Fruit fly (Drosophila melanogaster) whole organism, embryonic: ENCODE measurements around the gene wrd.

Experiments
- Abd-B ChIP-seq: fragments of 200-800 bp; sonication (Bioruptor generic); optimal IDR thresholded peaks from 2 replicates; lab custom pipeline; 2018; ENCODE audit warnings: missing biosample characterization, mild to moderate bottlenecking, missing genetic modification characterization, moderate library complexity
- CG10147 ChIP-seq: fragments of 200-800 bp; sonication (Bioruptor generic); optimal IDR thresholded peaks from 2 replicates; lab custom pipeline; 2019; ENCODE audit warnings: missing biosample characterization, mild to moderate bottlenecking, missing genetic modification characterization, moderate library complexity
- CG10209 ChIP-seq: fragments of 200-800 bp; sonication (Bioruptor generic); optimal IDR thresholded peaks from 3 replicates; lab custom pipeline; 2017; ENCODE audit warnings: missing biosample characterization, mild to moderate bottlenecking, missing genetic modification characterization, missing genetic modification reagents
- CG11504 ChIP-seq: fragments of 200-800 bp; sonication (Bioruptor generic); optimal IDR thresholded peaks from 3 replicates; lab custom pipeline; 2019; ENCODE audit warnings: missing biosample characterization, mild to moderate bottlenecking, missing genetic modification characterization, moderate library complexity
- CG11695 ChIP-seq: fragments of 200-800 bp; sonication (Bioruptor generic); IDR thresholded peaks from 3 replicates; pipeline ENCODE4 v1.3.6; 2022; ENCODE audit warnings: missing biosample characterization, missing genetic modification characterization
- CG12104 ChIP-seq: fragments of 200-800 bp; sonication (Bioruptor generic); optimal IDR thresholded peaks from 3 replicates; lab custom pipeline; 2016; ENCODE audit warnings: missing biosample characterization, missing genetic modification characterization
- CG12299 ChIP-seq: fragments of 200-800 bp; sonication (Bioruptor generic); optimal IDR thresholded peaks from 2 replicates; lab custom pipeline; 2018; ENCODE audit warnings: missing biosample characterization, mild to moderate bottlenecking, missing genetic modification characterization
- CG16815 ChIP-seq: fragments of 200-800 bp; sonication (Bioruptor generic); optimal IDR thresholded peaks from 3 replicates; lab custom pipeline; 2017; ENCODE audit warnings: missing biosample characterization, mild to moderate bottlenecking, missing genetic modification characterization
- CG18619 ChIP-seq: fragments of 200-800 bp; sonication (Bioruptor generic); optimal IDR thresholded peaks from 3 replicates; lab custom pipeline; 2017; ENCODE audit warnings: missing biosample characterization, mild to moderate bottlenecking, missing genetic modification characterization
- CG2116 ChIP-seq: fragments of 200-800 bp; sonication (Bioruptor generic); optimal IDR thresholded peaks from 3 replicates; lab custom pipeline; 2018; ENCODE audit warnings: missing biosample characterization, mild to moderate bottlenecking, missing genetic modification characterization
- CG2202 ChIP-seq: fragments of 200-800 bp; sonication (Bioruptor generic); optimal IDR thresholded peaks from 2 replicates; lab custom pipeline; 2018; ENCODE audit warnings: missing biosample characterization, mild to moderate bottlenecking, missing genetic modification characterization
- CG2889 ChIP-seq: fragments of 200-800 bp; sonication (Bioruptor generic); IDR thresholded peaks from 3 replicates; pipeline ENCODE4 v1.3.6; 2022; ENCODE audit warnings: missing biosample characterization, missing genetic modification characterization
- CG30403 ChIP-seq: fragments of 200-800 bp; sonication (Bioruptor generic); optimal IDR thresholded peaks from 3 replicates; lab custom pipeline; 2016; ENCODE audit warnings: missing biosample characterization, missing genetic modification characterization
- CG32772 ChIP-seq: fragments of 200-800 bp; sonication (Bioruptor generic); IDR thresholded peaks from 2 replicates; pipeline ENCODE4 v1.3.6; 2022; ENCODE audit warnings: missing biosample characterization, missing genetic modification characterization
- CG4404 ChIP-seq: fragments of 200-800 bp; sonication (Bioruptor generic); IDR thresholded peaks from 2 replicates; pipeline ENCODE4 v1.3.6; 2022; ENCODE audit warnings: missing biosample characterization, missing genetic modification characterization
- CG6254 ChIP-seq: fragments of 200-800 bp; sonication (Bioruptor generic); optimal IDR thresholded peaks from 3 replicates; lab custom pipeline; 2017; ENCODE audit warnings: mild to moderate bottlenecking, missing biosample characterization, missing genetic modification reagents, missing genetic modification characterization
- CG6272 ChIP-seq: fragments of 200-800 bp; sonication (Bioruptor generic); IDR thresholded peaks from 2 replicates; pipeline ENCODE4 v1.3.6; 2022; ENCODE audit warnings: missing biosample characterization, missing genetic modification characterization
- CG6683 ChIP-seq: fragments of 200-800 bp; sonication (Bioruptor generic); optimal IDR thresholded peaks from 2 replicates; lab custom pipeline; 2017; ENCODE audit warnings: missing biosample characterization, mild to moderate bottlenecking, missing genetic modification characterization, missing genetic modification reagents
- CG7357 ChIP-seq: fragments of 200-800 bp; sonication (Bioruptor generic); IDR thresholded peaks from 3 replicates; pipeline ENCODE4 v1.3.6; 2022; ENCODE audit warnings: missing biosample characterization, missing genetic modification characterization
- CG8281 ChIP-seq: fragments of 200-800 bp; sonication (Bioruptor generic); optimal IDR thresholded peaks from 2 replicates; lab custom pipeline; 2018; ENCODE audit warnings: missing biosample characterization, mild to moderate bottlenecking, missing genetic modification characterization, moderate library complexity
- CG8944 ChIP-seq: fragments of 200-800 bp; sonication (Bioruptor generic); optimal IDR thresholded peaks from 3 replicates; lab custom pipeline; 2016; ENCODE audit warnings: missing biosample characterization, missing genetic modification characterization
- CG9817 ChIP-seq: fragments of 200-800 bp; sonication (Bioruptor generic); optimal IDR thresholded peaks from 2 replicates; lab custom pipeline; 2018; ENCODE audit warnings: missing biosample characterization, mild to moderate bottlenecking, missing genetic modification characterization, moderate library complexity
- Chrac-16 ChIP-seq: fragments of 200-800 bp; sonication (Bioruptor generic); optimal IDR thresholded peaks from 3 replicates; lab custom pipeline; 2016; ENCODE audit warnings: missing biosample characterization, missing genetic modification characterization
- CrebB ChIP-seq: fragments of 200-800 bp; sonication (Bioruptor generic); optimal IDR thresholded peaks from 3 replicates; lab custom pipeline; 2018; ENCODE audit warnings: missing biosample characterization, mild to moderate bottlenecking, missing genetic modification characterization
- Dad ChIP-seq: fragments of 200-800 bp; sonication (Bioruptor generic); optimal IDR thresholded peaks from 3 replicates; lab custom pipeline; 2016; ENCODE audit warnings: missing biosample characterization, missing genetic modification characterization
- Dref ChIP-seq: fragments of 200-800 bp; sonication (Bioruptor generic); IDR thresholded peaks from 2 replicates; pipeline ENCODE4 v1.3.6; 2022; ENCODE audit warnings: missing biosample characterization, missing genetic modification characterization
- Eip74EF ChIP-seq, 2 experiments: fragments of 200-800 bp in 1 of 2; fragments of >200 bp in 1 of 2; sonication (Bioruptor generic) in 1 of 2; optimal IDR thresholded peaks; 2 replicates each; lab custom pipeline; 2017 to 2019; ENCODE audit warnings: missing biosample characterization in 2 of 2, missing genetic modification characterization in 2 of 2, mild to moderate bottlenecking in 1 of 2, moderate library complexity in 1 of 2
- Ets97D ChIP-seq: fragments of 200-800 bp; sonication (Bioruptor generic); optimal IDR thresholded peaks from 3 replicates; lab custom pipeline; 2016; ENCODE audit warnings: missing biosample characterization, missing genetic modification characterization
- Gug ChIP-seq: fragments of 200-800 bp; sonication (Bioruptor generic); IDR thresholded peaks from 4 replicates; pipeline ENCODE4 v1.3.6; 2022; ENCODE audit warnings: missing biosample characterization, missing genetic modification characterization
- HLH4C ChIP-seq: fragments of 200-800 bp; sonication (Bioruptor generic); IDR thresholded peaks from 3 replicates; pipeline ENCODE4 v1.3.6; 2022; ENCODE audit warnings: missing biosample characterization, missing genetic modification characterization; ENCODE audit not compliant: partially characterized antibody
- Hr39 ChIP-seq: fragments of >200 bp; optimal IDR thresholded peaks from 2 replicates; lab custom pipeline; 2017
- Hr51 ChIP-seq, 2 experiments: fragments of 200-800 bp; sonication (Bioruptor generic); optimal IDR thresholded peaks; 2 replicates in 1 of 2; 3 replicates in 1 of 2; lab custom pipeline; 2016 to 2018; ENCODE audit warnings: missing biosample characterization in 2 of 2, missing genetic modification characterization in 2 of 2, mild to moderate bottlenecking in 1 of 2, moderate library complexity in 1 of 2
- MBD-R2 ChIP-seq: fragments of 200-800 bp; sonication (Bioruptor generic); IDR thresholded peaks from 2 replicates; pipeline ENCODE4 v1.3.6; 2022; ENCODE audit warnings: missing biosample characterization, missing genetic modification characterization
- Max ChIP-seq: fragments of 200-800 bp; sonication (Bioruptor generic); optimal IDR thresholded peaks from 2 replicates; lab custom pipeline; 2016; ENCODE audit warnings: missing biosample characterization, mild to moderate bottlenecking, missing genetic modification characterization
- Myb ChIP-seq: fragments of 200-800 bp; sonication (Bioruptor generic); optimal IDR thresholded peaks from 2 replicates; lab custom pipeline; 2016; ENCODE audit warnings: missing biosample characterization, missing genetic modification characterization
- Nf-YC ChIP-seq: fragments of 200-800 bp; optimal IDR thresholded peaks from 3 replicates; lab custom pipeline; 2019; ENCODE audit warnings: missing biosample characterization, mild to moderate bottlenecking, missing genetic modification characterization, moderate library complexity
- NfI ChIP-seq: fragments of 200-800 bp; sonication (Bioruptor generic); optimal IDR thresholded peaks from 3 replicates; lab custom pipeline; 2018; ENCODE audit warnings: missing biosample characterization, mild to moderate bottlenecking, missing genetic modification characterization, moderate library complexity
- Rfx ChIP-seq: fragments of 200-800 bp; sonication (Bioruptor generic); IDR thresholded peaks from 2 replicates; pipeline ENCODE4 v1.3.6; 2022; ENCODE audit warnings: missing biosample characterization, missing genetic modification characterization
- Ssrp ChIP-seq: fragments of 200-800 bp; sonication (Bioruptor generic); optimal IDR thresholded peaks from 2 replicates; lab custom pipeline; 2018; ENCODE audit warnings: missing biosample characterization, mild to moderate bottlenecking, missing genetic modification characterization, moderate library complexity
- Stat92E ChIP-seq, 3 experiments: fragments of >200 bp in 2 of 3; fragments of 200-800 bp in 1 of 3; sonication (Bioruptor generic) in 1 of 3; optimal IDR thresholded peaks; 2 replicates each; lab custom pipeline; 2017 to 2019; ENCODE audit warnings: missing biosample characterization in 3 of 3, missing genetic modification characterization in 3 of 3, mild to moderate bottlenecking in 1 of 3, moderate library complexity in 1 of 3
- Vsx1 ChIP-seq: fragments of 200-800 bp; sonication (Bioruptor generic); optimal IDR thresholded peaks from 2 replicates; lab custom pipeline; 2017; ENCODE audit warnings: missing biosample characterization, mild to moderate bottlenecking, missing genetic modification characterization, missing genetic modification reagents
- bab2 ChIP-seq: fragments of 200-800 bp; sonication (Bioruptor generic); optimal IDR thresholded peaks from 2 replicates; lab custom pipeline; 2016; ENCODE audit warnings: missing biosample characterization, missing genetic modification characterization
- bsh ChIP-seq, 2 experiments: fragments of 200-800 bp; sonication (Bioruptor generic); optimal IDR thresholded peaks; 2 replicates each; lab custom pipeline; 2017 to 2018; ENCODE audit warnings: mild to moderate bottlenecking in 2 of 2, missing biosample characterization in 2 of 2, missing genetic modification characterization in 2 of 2, moderate library complexity in 1 of 2
- corto ChIP-seq: fragments of 200-800 bp; sonication (Bioruptor generic); optimal IDR thresholded peaks from 2 replicates; lab custom pipeline; 2016; ENCODE audit warnings: missing biosample characterization, mild to moderate bottlenecking, missing genetic modification characterization, moderate library complexity
- crc ChIP-seq: fragments of 200-800 bp; sonication (Bioruptor generic); optimal IDR thresholded peaks from 2 replicates; lab custom pipeline; 2016; ENCODE audit warnings: missing biosample characterization, missing genetic modification characterization
- ftz-f1 ChIP-seq: fragments of 200-800 bp; sonication (Bioruptor generic); optimal IDR thresholded peaks from 2 replicates; lab custom pipeline; 2016; ENCODE audit warnings: missing biosample characterization, missing genetic modification characterization
- gro ChIP-seq: fragments of 200-800 bp; sonication (Bioruptor generic); optimal IDR thresholded peaks from 2 replicates; lab custom pipeline; 2016; ENCODE audit warnings: missing biosample characterization, missing genetic modification characterization
- hb ChIP-seq: fragments of 200-800 bp; sonication (Bioruptor generic); IDR thresholded peaks from 3 replicates; pipeline ENCODE4 v1.3.6; 2022; ENCODE audit warnings: missing biosample characterization, missing genetic modification characterization; ENCODE audit not compliant: partially characterized antibody
- sob ChIP-seq: fragments of 200-800 bp; sonication (Bioruptor generic); IDR thresholded peaks from 2 replicates; pipeline ENCODE4 v1.3.6; 2022; ENCODE audit warnings: missing biosample characterization, missing genetic modification characterization
- yki ChIP-seq: fragments of >200 bp; optimal IDR thresholded peaks from 3 replicates; lab custom pipeline; 2018

The wrd gene

DNA sequence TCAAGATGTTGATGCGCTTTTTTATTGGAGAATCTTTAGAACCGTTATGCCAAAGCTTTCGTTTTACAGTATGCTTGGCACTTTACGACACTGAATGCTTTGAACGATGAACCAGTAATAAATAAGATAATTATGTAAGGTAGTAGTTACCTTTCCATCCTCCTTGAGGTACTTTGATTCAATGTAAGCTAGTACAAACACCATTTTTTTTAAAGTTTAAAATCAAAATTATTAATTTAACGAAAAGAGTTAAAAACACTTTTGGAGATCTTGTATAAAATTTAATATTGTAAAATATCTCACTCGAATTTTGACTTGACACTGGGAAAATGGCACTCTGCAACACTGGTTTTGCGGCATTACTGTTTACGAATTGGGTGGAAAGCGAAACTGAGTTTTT, 17.8 kb downstream of the wrd start, which contains the start of the genes Arp5 and CG7208 (continued):
- TF ChIP-seq bsh (GFP tag; optimal IDR thresholded peaks at IDR 0.05; lab: Kevin White, UChicago) (peak in 1 of 2 experiments; percentile 70), hb (GFP tag; lab: Robert Waterston, UW) (no peak), CG10209 (peak; percentile 68), CG12104 (peak; percentile 61), CG9817 (tag; lab: Kevin White, UChicago) (peak; percentile 63), Ets97D (GFP tag; lab: Kevin White, UChicago) (peak; percentile 70), Dad (GFP tag; lab: Kevin White, UChicago) (peak; percentile 36), CG11695 (GFP tag; lab: Robert Waterston, UW) (peak; percentile 49; the same call in 1 of the 3 replicates), Rfx (GFP tag; lab: Robert Waterston, UW) (peak; percentile 81), Stat92E (GFP tag; optimal IDR thresholded peaks at IDR 0.05; lab: Kevin White, UChicago) (no peak), CG10147 (GFP tag; lab: Kevin White, UChicago) (peak; percentile 59), CrebB (peak; percentile 9), CG8944 (GFP tag; lab: Kevin White, UChicago) (peak; percentile 13), CG6272 (GFP tag; lab: Robert Waterston, UW) (peak; percentile 62), CG30403 (GFP tag; lab: Kevin White, UChicago) (peak; percentile 84), CG18619 (peak; percentile 59), Hr39 (lab: Kevin White, UChicago) (no peak), gro (GFP tag; lab: Kevin White, UChicago) (peak; percentile 47), Nf-YC (tag; lab: Kevin White, UChicago) (peak; percentile 65), CG12299 (tag; lab: Kevin White, UChicago) (peak; percentile 55), CG4404 (GFP tag; lab: Robert Waterston, UW) (peak; percentile 48; the same call in 1 of the 2 replicates), CG2889 (GFP tag; lab: Robert Waterston, UW) (0 out of 3 replicates have a peak, but pooled peaks have one; percentile 22), Gug (GFP tag; lab: Robert Waterston, UW) (peak; percentile 50; the same call in 2 of the 4 replicates), CG6683 (GFP tag; lab: Kevin White, UChicago) (peak; percentile 39), Max (GFP tag; lab: Kevin White, UChicago) (peak; percentile 78), Vsx1 (GFP tag; lab: Kevin White, UChicago) (no peak), Chrac-16 (peak; percentile 78), Hr51 (GFP tag; optimal IDR thresholded peaks at IDR 0.05; lab: Kevin White, UChicago) (peak in 1 of 2 experiments; percentile 44), crc (GFP tag; lab: Kevin White, UChicago) (peak; percentile 40), Ssrp (tag; lab: Kevin White, UChicago) (peak; percentile 56), CG7357 (GFP tag; lab: Robert Waterston, UW) (0 out of 3 replicates have a peak, but pooled peaks have one; percentile 36), MBD-R2 (GFP tag; lab: Robert Waterston, UW) (peak; percentile 83), NfI (GFP tag; lab: Kevin White, UChicago) (peak; percentile 71), CG6254 (GFP tag; lab: Kevin White, UChicago) (peak; percentile 16), CG2202 (no peak), CG2116 (GFP tag; lab: Kevin White, UChicago) (peak; percentile 35), CG11504 (tag; lab: Kevin White, UChicago) (no peak), CG8281 (tag; lab: Kevin White, UChicago) (no peak), CG32772 (no peak), Dref (GFP tag; lab: Robert Waterston, UW) (no peak), sob (GFP tag; lab: Robert Waterston, UW) (peak; percentile 79), CG16815 (GFP tag; lab: Kevin White, UChicago) (peak; percentile 55), Eip74EF (GFP tag; optimal IDR thresholded peaks at IDR 0.05; lab: Kevin White, UChicago) (no peak), ftz-f1 (GFP tag; lab: Kevin White, UChicago) (no peak), bab2 (GFP tag; lab: Kevin White, UChicago) (peak; percentile 59), HLH4C (GFP tag; lab: Robert Waterston, UW) (no peak), yki (no peak), Myb (GFP tag; lab: Kevin White, UChicago) (peak; percentile 86), Abd-B (GFP tag; lab: Kevin White, UChicago) (peak; percentile 85), corto (GFP tag; lab: Kevin White, UChicago) (no peak)
